Fruit fly (Drosophila melanogaster) whole organism, prepupa: ENCODE results near the gene ara.

Experiments
- CG10631 ChIP-seq: fragments of 200-800 bp; sonication (Bioruptor generic); optimal IDR thresholded peaks from 2 replicates; lab custom pipeline; 2016; ENCODE audit warnings: missing biosample characterization, missing genetic modification characterization
- CG16779 ChIP-seq: fragments of 200-800 bp; sonication (Bioruptor generic); optimal IDR thresholded peaks from 3 replicates; lab custom pipeline; 2017; ENCODE audit warnings: missing biosample characterization, mild to moderate bottlenecking, missing genetic modification characterization
- CG32006 ChIP-seq: fragments of 200-800 bp; sonication (Bioruptor generic); optimal IDR thresholded peaks from 3 replicates; lab custom pipeline; 2017; ENCODE audit warnings: missing biosample characterization, mild to moderate bottlenecking, missing genetic modification characterization
- CG34406 ChIP-seq: fragments of 200-800 bp; sonication (Bioruptor generic); optimal IDR thresholded peaks from 3 replicates; lab custom pipeline; 2016; ENCODE audit warnings: missing biosample characterization, missing genetic modification characterization
- CG7368 ChIP-seq: fragments of 200-800 bp; sonication (Bioruptor generic); optimal IDR thresholded peaks from 3 replicates; lab custom pipeline; 2016; ENCODE audit warnings: missing biosample characterization, missing genetic modification characterization
- CG8319 ChIP-seq: fragments of 200-800 bp; sonication (Bioruptor generic); optimal IDR thresholded peaks from 3 replicates; lab custom pipeline; 2016; ENCODE audit warnings: missing biosample characterization, missing genetic modification characterization
- esn ChIP-seq: fragments of 200-800 bp; sonication (Bioruptor generic); optimal IDR thresholded peaks from 2 replicates; lab custom pipeline; 2016; ENCODE audit warnings: missing biosample characterization, mild to moderate bottlenecking, missing genetic modification characterization, moderate library complexity
- fd85E ChIP-seq: fragments of 200-800 bp; sonication (Bioruptor generic); optimal IDR thresholded peaks from 3 replicates; lab custom pipeline; 2016; ENCODE audit warnings: missing biosample characterization, missing genetic modification characterization
- net ChIP-seq: fragments of 200-800 bp; sonication (Bioruptor generic); optimal IDR thresholded peaks from 3 replicates; lab custom pipeline; 2016; ENCODE audit warnings: missing biosample characterization, missing genetic modification characterization
- spab ChIP-seq: fragments of 200-800 bp; sonication (Bioruptor generic); optimal IDR thresholded peaks from 2 replicates; lab custom pipeline; 2017; ENCODE audit warnings: missing biosample characterization, mild to moderate bottlenecking, missing genetic modification characterization, missing genetic modification reagents

DNA sequence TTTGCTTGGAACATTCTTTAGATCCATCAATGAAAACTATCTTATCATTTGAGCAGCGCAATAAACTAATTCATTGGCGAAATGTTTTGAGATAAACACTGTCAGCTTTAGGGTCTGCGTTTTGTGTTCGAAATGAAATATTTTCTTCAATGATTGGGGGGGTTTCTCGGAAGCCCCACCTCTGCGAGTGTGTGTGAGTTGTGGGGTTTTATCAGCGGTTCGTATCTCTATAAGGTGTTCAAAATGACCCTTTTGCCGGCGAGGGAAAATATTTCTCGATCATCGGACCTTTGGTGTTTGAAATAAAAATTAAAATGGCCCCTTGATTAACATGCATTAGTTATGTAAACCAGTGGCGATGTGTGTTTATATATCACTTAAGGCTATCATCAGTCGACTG, 4.5 kb downstream of the ara start:
- TF ChIP-seq CG7368 (GFP tag; lab: Kevin White, UChicago): no peak
- no peak for TF ChIP-seq esn
- TF ChIP-seq fd85E: no peak
- no peak for TF ChIP-seq CG10631 (GFP tag; lab: Kevin White, UChicago)
- no peak for TF ChIP-seq CG8319 (GFP tag; lab: Kevin White, UChicago)
- TF ChIP-seq CG16779 (tag; lab: Kevin White, UChicago): no peak
- no peak for TF ChIP-seq CG34406
- TF ChIP-seq CG32006 (GFP tag; lab: Kevin White, UChicago): no peak
- no peak for TF ChIP-seq spab (GFP tag; lab: Kevin White, UChicago)
- TF ChIP-seq net (GFP tag; lab: Kevin White, UChicago): no peak
